Worm (Caenorhabditis elegans) whole organism, mixed stage, embryonic: Measurements from ENCODE around the gene B0035.21.

ENCODE experiments used
- mep-1 ChIP-seq: fragments of 150-350 bp; optimal IDR thresholded peaks from 2 replicates; lab custom pipeline; 2017; ENCODE audit warnings: missing biosample characterization, missing genetic modification reagents, missing genetic modification characterization, inconsistent platforms
- nhr-12 ChIP-seq: fragments of 150-350 bp; optimal IDR thresholded peaks from 2 replicates; lab custom pipeline; 2014; ENCODE audit warnings: missing biosample characterization, missing genetic modification characterization
- nhr-237 ChIP-seq: fragments of 150-350 bp; optimal IDR thresholded peaks from 2 replicates; lab custom pipeline; 2014; ENCODE audit warnings: missing biosample characterization, missing genetic modification characterization
- nhr-76 ChIP-seq: sonication (generic microtip); optimal IDR thresholded peaks from 2 replicates; lab custom pipeline; 2017; ENCODE audit warnings: missing biosample characterization, missing genetic modification characterization
- pha-4 ChIP-seq: fragments of 150-350 bp; optimal IDR thresholded peaks from 2 replicates; lab custom pipeline; 2018; ENCODE audit warnings: missing biosample characterization, missing genetic modification reagents, missing genetic modification characterization
- sem-2 ChIP-seq: fragments of 200-800 bp; sonication (Bioruptor generic); optimal IDR thresholded peaks from 2 replicates; lab custom pipeline; 2018; ENCODE audit warnings: mild to moderate bottlenecking, missing genetic modification characterization, missing compliant biosample characterization
- unc-120 ChIP-seq: sonication (generic microtip); optimal IDR thresholded peaks from 2 replicates; lab custom pipeline; 2017; ENCODE audit warnings: missing genetic modification characterization, missing compliant biosample characterization; ENCODE audit not compliant: poor library complexity, severe bottlenecking
- ztf-11 ChIP-seq: fragments of 150-350 bp; optimal IDR thresholded peaks from 2 replicates; lab custom pipeline; 2014; ENCODE audit warnings: missing biosample characterization, missing genetic modification characterization

DNA sequence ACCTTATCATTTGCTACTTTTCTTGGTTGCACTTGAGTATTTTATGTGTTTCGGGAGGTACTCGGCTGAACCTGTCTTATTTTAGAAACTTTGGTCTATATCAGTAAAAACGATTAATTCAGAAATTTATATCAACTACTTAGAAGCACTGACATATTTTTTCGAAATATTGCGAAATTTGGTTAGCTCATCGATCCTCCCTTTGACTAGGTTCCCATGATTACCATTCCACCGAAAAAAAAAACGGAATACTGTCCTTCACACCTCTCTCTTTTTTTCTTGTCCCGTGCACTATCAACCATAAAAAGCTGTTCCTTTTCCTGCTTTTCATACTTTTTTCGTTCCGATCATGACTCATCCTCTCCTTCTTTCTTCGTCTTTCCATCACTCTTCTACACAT lies 41.8 kb upstream of the B0035.21 start:
- no peak for TF ChIP-seq nhr-12 (tag; lab: Kevin White, UChicago)
- no peak for TF ChIP-seq ztf-11 (tag; lab: Kevin White, UChicago)
- TF ChIP-seq mep-1 (tag; lab: Kevin White, UChicago) = no peak
- no peak for TF ChIP-seq sem-2
- no peak for TF ChIP-seq unc-120 (tag; lab: Kevin White, UChicago)
- TF ChIP-seq nhr-76 (tag; lab: Kevin White, UChicago) = no peak
- TF ChIP-seq nhr-237 (tag; lab: Kevin White, UChicago) = no peak
- TF ChIP-seq pha-4 (tag; lab: Kevin White, UChicago) = no peak
